Fruit fly (Drosophila melanogaster) whole organism, wandering third instar larva: ENCODE measurements around the gene bbg.

Experiments used
- GATAd ChIP-seq: sonication (Bioruptor generic); optimal IDR thresholded peaks from 2 replicates; lab custom pipeline; 2016; ENCODE audit warnings: missing biosample characterization, missing genetic modification characterization
- HLH106 ChIP-seq: fragments of 200-800 bp; optimal IDR thresholded peaks from 3 replicates; lab custom pipeline; 2019; ENCODE audit warnings: missing biosample characterization, mild to moderate bottlenecking, missing genetic modification characterization, moderate library complexity
- Hr78 ChIP-seq: fragments of >200 bp; optimal IDR thresholded peaks from 2 replicates; lab custom pipeline; 2017; ENCODE audit warnings: missing biosample characterization, missing genetic modification characterization
- Myc ChIP-seq: fragments of >200 bp; optimal IDR thresholded peaks from 2 replicates; lab custom pipeline; 2017
- OdsH ChIP-seq: fragments of 200-800 bp; sonication (Bioruptor generic); optimal IDR thresholded peaks from 2 replicates; lab custom pipeline; 2016; ENCODE audit warnings: missing biosample characterization, mild to moderate bottlenecking, missing genetic modification characterization
- Rel ChIP-seq, 2 experiments: fragments of 200-800 bp; sonication (Bioruptor generic) in 1 of 2; optimal IDR thresholded peaks; 2 replicates in 1 of 2; 3 replicates in 1 of 2; lab custom pipeline; 2016 to 2019; ENCODE audit warnings: mild to moderate bottlenecking in 2 of 2, missing biosample characterization in 2 of 2, missing genetic modification characterization in 2 of 2, moderate library complexity in 1 of 2
- ey ChIP-seq: fragments of 200-800 bp; sonication (Bioruptor generic); optimal IDR thresholded peaks from 2 replicates; lab custom pipeline; 2016; ENCODE audit warnings: missing biosample characterization, missing genetic modification characterization
- h ChIP-seq: fragments of 200-800 bp; sonication (Bioruptor generic); optimal IDR thresholded peaks from 3 replicates; lab custom pipeline; 2016; ENCODE audit warnings: missing biosample characterization, mild to moderate bottlenecking, missing genetic modification characterization
- pan ChIP-seq: fragments of >200 bp; optimal IDR thresholded peaks from 2 replicates; lab custom pipeline; 2017

dm6 chr3L:14408734-14409133 is 127.3 kb downstream of the bbg start:
- TF ChIP-seq ey (GFP tag; lab: Kevin White, UChicago) (no peak), OdsH (GFP tag; lab: Kevin White, UChicago) (no peak), Hr78 (no peak), h (GFP tag; lab: Kevin White, UChicago) (no peak), Myc (lab: Kevin White, UChicago) (no peak), GATAd (GFP tag; lab: Kevin White, UChicago) (no peak), Rel (GFP tag; optimal IDR thresholded peaks at IDR 0.05; lab: Kevin White, UChicago) (no peak), Rel (tag; optimal IDR thresholded peaks at IDR 0.05; lab: Kevin White, UChicago) (no peak), HLH106 (no peak), pan (no peak)
